Worm (Caenorhabditis elegans) whole organism, midembryonic: ENCODE data around the gene coq-3.

Experiments
- T22C8.4 ChIP-seq: fragments of 200-800 bp; sonication (Bioruptor generic); IDR thresholded peaks from 2 replicates; pipeline ENCODE4 v1.3.6; 2022; ENCODE audit warnings: missing genetic modification characterization, missing compliant biosample characterization
- flt-1 ChIP-seq: fragments of 200-800 bp; sonication (Bioruptor generic); IDR thresholded peaks from 2 replicates; pipeline ENCODE4 v1.3.6; 2022; ENCODE audit warnings: missing genetic modification characterization, missing compliant biosample characterization
- klf-2 ChIP-seq: fragments of 200-800 bp; sonication (Bioruptor generic); conservative IDR thresholded peaks from 2 replicates; pipeline ENCODE4 v1.3.6; 2022; ENCODE audit warnings: missing genetic modification reagents, missing genetic modification characterization, missing compliant biosample characterization
- med-1 ChIP-seq: sonication (generic microtip); optimal IDR thresholded peaks from 2 replicates; lab custom pipeline; 2017; ENCODE audit warnings: missing genetic modification characterization, mild to moderate bottlenecking, missing compliant biosample characterization, antibody characterized with exemption, missing genetic modification reagents; ENCODE audit not compliant: insufficient read depth
- tab-1 ChIP-seq: fragments of 200-800 bp; sonication (Bioruptor generic); IDR thresholded peaks from 2 replicates; pipeline ENCODE4 v1.3.6; 2022; ENCODE audit warnings: missing genetic modification characterization, missing compliant biosample characterization
- ztf-29 ChIP-seq: fragments of 200-800 bp; sonication (Bioruptor generic); IDR thresholded peaks from 2 replicates; pipeline ENCODE4 v1.3.6; 2022; ENCODE audit warnings: missing genetic modification reagents, missing genetic modification characterization, missing compliant biosample characterization

- TF ChIP-seq T22C8.4 (no peak), flt-1 (GFP tag; lab: Robert Waterston, UW) (no peak), tab-1 (GFP tag; lab: Robert Waterston, UW) (no peak), ztf-29 (GFP tag; lab: Robert Waterston, UW) (no peak), med-1 (GFP tag; lab: Kevin White, UChicago) (no peak), klf-2 (GFP tag; lab: Robert Waterston, UW) (no peak)
Measured at ce11 chrIV:14806903-14807302, 10.8 kb upstream of the coq-3 start, which contains the start of gene oig-5.
